Fruit fly (Drosophila melanogaster): Measurements from ENCODE around the gene Dmtn.

DNA sequence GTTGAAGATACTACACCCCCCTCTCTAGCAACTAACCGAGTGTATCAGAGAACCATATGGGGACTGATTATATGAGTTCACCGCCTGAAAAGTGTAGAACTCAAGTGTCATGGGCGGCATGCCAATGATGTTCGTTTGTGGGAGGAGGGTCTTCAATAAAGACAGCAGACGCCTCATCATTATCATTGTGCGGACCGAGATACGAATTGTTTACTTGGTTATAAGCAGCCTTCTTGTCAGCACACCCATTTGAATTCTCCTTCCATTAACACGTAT is 11.5 kb downstream of the Dmtn start:
- TF ChIP-seq dsx (GFP tag; optimal IDR thresholded peaks at IDR 0.05; ENCODE audit: poor library complexity, severe bottlenecking) (no peak), Smox (GFP tag; optimal IDR thresholded peaks at IDR 0.05) (no peak), CG8119 (GFP tag; IDR thresholded peaks at IDR 0.05) (no peak), CG16779 (tag; optimal IDR thresholded peaks at IDR 0.05) (no peak), CG8319 (GFP tag; optimal IDR thresholded peaks at IDR 0.05) (no peak), CG6808 (GFP tag; optimal IDR thresholded peaks at IDR 0.05) (no peak), fd85E (GFP tag; optimal IDR thresholded peaks at IDR 0.05) (no peak)

Measured in whole organism, prepupa.